Worm (Caenorhabditis elegans): Measurements from ENCODE around the gene ZK757.10.

ZK757.10 gene

DNA sequence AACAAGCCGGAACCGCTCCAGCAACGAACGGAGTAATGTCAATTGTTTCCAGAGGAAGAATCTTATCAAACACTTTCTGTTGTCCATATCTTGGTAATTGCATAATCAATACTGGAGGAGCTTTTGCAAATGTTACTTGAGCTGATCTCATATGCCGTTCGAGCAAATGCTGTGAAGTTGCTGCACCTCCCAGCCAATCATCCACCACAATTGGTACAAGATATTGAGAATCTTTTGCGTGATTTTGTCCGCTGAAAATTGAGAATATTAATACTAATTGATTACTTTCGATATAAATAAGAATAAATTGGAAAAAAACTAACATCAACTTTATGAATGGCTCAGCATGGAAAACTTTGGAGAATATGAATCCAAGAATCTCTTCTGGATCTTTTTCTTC, 22.7 kb downstream of the ZK757.10 start:
- TF ChIP-seq dox-1 (GFP tag; IDR thresholded peaks at IDR 0.05) (no peak), ztf-25 (GFP tag; IDR thresholded peaks at IDR 0.05) (no peak), ets-4 (GFP tag; optimal IDR thresholded peaks at IDR 0.05) (no peak), hrde-1 (tag; optimal IDR thresholded peaks at IDR 0.05; ENCODE audit: borderline replicate concordance) (no peak), snpc-1.3 (tag; optimal IDR thresholded peaks at IDR 0.05; ENCODE audit: insufficient read depth) (no peak), B0336.3 (GFP tag; IDR thresholded peaks at IDR 0.05) (no peak), F23B12.7 (tag; optimal IDR thresholded peaks at IDR 0.05; ENCODE audit: insufficient read depth) (no peak), T07F8.4 (tag; optimal IDR thresholded peaks at IDR 0.05) (no peak), pbrm-1 (GFP tag; IDR thresholded peaks at IDR 0.05) (no peak), mes-4 (tag; optimal IDR thresholded peaks at IDR 0.05) (no peak), madf-6 (GFP tag; IDR thresholded peaks at IDR 0.05) (no peak), nhr-27 (tag; optimal IDR thresholded peaks at IDR 0.05) (no peak), ZK185.1 (tag; optimal IDR thresholded peaks at IDR 0.05; ENCODE audit: poor library complexity, severe bottlenecking) (no peak), aptf-2 (GFP tag; conservative IDR thresholded peaks at IDR 0.05) (no peak)

DNA sequence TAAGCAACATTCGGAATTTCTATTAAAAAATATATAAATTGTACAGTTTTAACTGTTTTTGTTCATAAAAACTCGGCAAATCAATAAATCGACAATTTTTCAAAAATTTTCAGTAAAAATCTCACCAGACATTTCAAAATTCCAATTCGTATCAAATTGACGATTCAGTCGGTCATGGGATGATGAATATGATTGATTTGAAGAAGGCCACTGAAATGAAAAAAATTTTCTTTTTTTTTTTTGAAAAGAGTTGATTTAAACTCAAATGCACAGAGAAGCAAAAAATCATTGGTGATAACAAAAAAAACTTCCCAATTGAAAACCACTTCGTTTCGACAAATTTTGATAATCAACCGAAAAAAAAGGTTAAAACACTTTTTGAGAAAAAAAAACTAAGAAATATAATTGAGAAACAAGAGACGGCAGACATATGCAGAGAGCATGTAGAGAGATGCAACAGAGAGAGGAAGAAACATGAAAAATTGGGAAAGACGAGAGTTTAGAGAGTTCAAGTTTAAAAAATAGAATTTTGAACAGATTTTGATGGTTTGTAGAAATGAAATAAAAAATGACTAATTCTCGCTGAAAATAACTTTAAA, 26.7 kb downstream of the ZK757.10 start:
- TF ChIP-seq hmg-1.2 (GFP tag; IDR thresholded peaks at IDR 0.05) (peak; percentile 80), cebp-1 (GFP tag; IDR thresholded peaks at IDR 0.05) (no peak), cebp-1 (tag; optimal IDR thresholded peaks at IDR 0.05) (peak; percentile 29), snpc-3.4 (tag; optimal IDR thresholded peaks at IDR 0.05) (no peak), nhr-80 (tag; optimal IDR thresholded peaks at IDR 0.05) (peak; percentile 85), fkh-3 (tag; optimal IDR thresholded peaks at IDR 0.05) (no peak)

DNA sequence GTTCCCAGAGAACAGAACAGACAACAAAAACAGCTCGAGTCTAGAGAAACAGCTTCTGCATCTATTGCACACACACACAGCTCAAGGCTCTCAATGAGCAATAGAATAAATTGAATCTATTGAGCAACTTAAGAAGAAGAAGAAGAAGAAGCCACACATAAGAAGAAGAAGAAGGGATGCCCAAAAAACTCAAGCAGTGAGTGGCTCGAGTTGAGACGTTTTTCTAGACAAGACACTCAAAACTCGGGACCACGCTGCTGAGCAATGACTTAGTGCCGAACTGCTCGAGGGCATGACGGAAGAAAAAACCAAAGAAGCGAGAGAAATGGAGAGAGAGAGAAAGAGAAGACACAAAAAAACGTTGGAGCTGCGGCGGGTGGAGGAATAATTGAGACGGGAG, 28.3 kb downstream of the ZK757.10 start:
- TF ChIP-seq zfh-2 (GFP tag; conservative IDR thresholded peaks at IDR 0.05) (peak; percentile 80), tlf-1 (GFP tag; optimal IDR thresholded peaks at IDR 0.05) (no peak), cebp-1 (GFP tag; IDR thresholded peaks at IDR 0.05) (no peak), cebp-1 (tag; optimal IDR thresholded peaks at IDR 0.05) (peak; percentile 30), K12H6.12 (tag; optimal IDR thresholded peaks at IDR 0.05) (peak; percentile 34), F57A8.1 (GFP tag; optimal IDR thresholded peaks at IDR 0.05) (no peak), attf-3 (GFP tag; conservative IDR thresholded peaks at IDR 0.05) (no peak), F10E7.11 (tag; optimal IDR thresholded peaks at IDR 0.05) (no peak), somi-1 (GFP tag; optimal IDR thresholded peaks at IDR 0.05) (peak; percentile 0), F49E8.2 (tag; optimal IDR thresholded peaks at IDR 0.05; ENCODE audit: insufficient read depth) (no peak), nhr-80 (tag; optimal IDR thresholded peaks at IDR 0.05) (peak; percentile 19)

DNA sequence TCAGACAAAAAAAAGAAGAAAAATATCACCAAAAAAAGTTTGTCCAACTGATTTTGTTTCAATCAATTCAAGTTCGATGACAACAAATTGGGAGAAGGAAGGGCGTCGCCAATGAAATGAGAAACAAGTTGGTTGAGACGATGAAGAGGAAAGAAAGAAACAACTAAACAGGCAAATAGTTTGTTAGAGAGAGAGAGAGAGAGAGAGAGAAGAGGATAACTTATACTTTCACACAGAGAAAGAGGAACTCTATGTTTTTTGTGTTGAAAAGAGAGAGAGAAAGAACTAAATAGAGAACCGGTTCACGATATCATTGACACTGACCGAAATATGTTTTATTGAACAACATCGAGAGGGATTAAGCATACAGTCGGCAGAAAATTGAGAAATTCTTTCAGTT, 30.5 kb downstream of the ZK757.10 start:
- TF ChIP-seq zfh-2 (GFP tag; conservative IDR thresholded peaks at IDR 0.05) = no peak
- TF ChIP-seq Y95B8A.8 (GFP tag; IDR thresholded peaks at IDR 0.05) = no peak
- no peak for TF ChIP-seq ztf-22 (GFP tag; optimal IDR thresholded peaks at IDR 0.05)
- TF ChIP-seq tlf-1 (GFP tag; optimal IDR thresholded peaks at IDR 0.05) = no peak
- TF ChIP-seq dox-1 (GFP tag; IDR thresholded peaks at IDR 0.05) = no peak
- no peak for TF ChIP-seq attf-3 (GFP tag; conservative IDR thresholded peaks at IDR 0.05)
- TF ChIP-seq lin-40 (tag; optimal IDR thresholded peaks at IDR 0.05) = no peak
- no peak for TF ChIP-seq ceh-58 (GFP tag; IDR thresholded peaks at IDR 0.05)
- TF ChIP-seq lsl-1 (GFP tag; optimal IDR thresholded peaks at IDR 0.05) = no peak
- no peak for TF ChIP-seq ZK185.1 (tag; optimal IDR thresholded peaks at IDR 0.05; ENCODE audit: poor library complexity, severe bottlenecking)
- TF ChIP-seq ztf-28 (GFP tag; IDR thresholded peaks at IDR 0.05) = no peak
- no peak for TF ChIP-seq snpc-1.1 (tag; optimal IDR thresholded peaks at IDR 0.05; ENCODE audit: insufficient read depth)
- no peak for TF ChIP-seq C06A6.2 (GFP tag; conservative IDR thresholded peaks at IDR 0.05)
- no peak for TF ChIP-seq dpl-1 (GFP tag; optimal IDR thresholded peaks at IDR 0.05)
- TF ChIP-seq unc-130 (GFP tag; optimal IDR thresholded peaks at IDR 0.05) = no peak
- no peak for TF ChIP-seq mel-28 (tag; optimal IDR thresholded peaks at IDR 0.05; ENCODE audit: borderline replicate concordance)

All from whole organism, young adult.